Fruit fly (Drosophila melanogaster) S2 (cell line): Measurements from ENCODE around the gene hll.

ENCODE experiments used
- CG8478 ChIP-seq: fragments of >200 bp; optimal IDR thresholded peaks from 2 replicates; lab custom pipeline; 2018
- CTCF ChIP-seq, 2 experiments: fragments of >200 bp; optimal IDR thresholded peaks; 2 replicates each; lab custom pipeline; 2018

The hll gene

DNA sequence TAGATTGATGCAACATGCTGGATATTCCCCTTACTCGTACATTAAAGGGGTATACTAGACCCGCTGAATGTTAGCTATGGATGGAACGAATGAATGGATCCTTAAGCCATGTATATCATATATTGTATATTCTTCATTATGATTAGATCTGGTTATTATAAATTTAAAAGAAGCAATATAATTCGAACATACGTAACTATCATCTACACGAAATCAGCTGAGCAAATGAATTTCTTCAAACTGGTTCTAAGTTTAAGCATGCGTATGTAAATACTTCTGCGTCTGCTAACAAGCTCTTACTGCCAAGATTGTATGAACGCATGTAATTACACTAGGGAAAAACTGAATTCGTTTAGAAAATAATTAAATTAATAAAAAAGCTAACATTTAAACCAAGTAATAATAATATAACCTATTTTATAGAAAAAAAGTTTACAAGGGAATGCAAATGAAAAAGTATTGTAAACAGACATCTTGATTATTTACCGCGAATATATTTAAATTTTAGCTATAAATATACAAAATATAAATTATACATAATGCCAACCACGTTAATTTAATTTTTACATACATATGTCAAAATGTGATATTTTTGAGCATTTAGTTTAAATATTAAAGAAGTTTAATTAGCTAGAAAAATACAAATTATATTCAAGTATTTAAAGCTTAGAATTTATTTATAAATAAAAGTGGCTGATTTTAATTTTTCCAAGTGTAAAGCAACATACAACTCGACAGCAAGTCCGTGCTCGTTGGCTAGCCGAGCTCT is 5.7 kb upstream of the hll start:
- TF ChIP-seq CG8478 (no peak), CTCF (optimal IDR thresholded peaks at IDR 0.05; lab: Kevin White, UChicago) (no peak)

DNA sequence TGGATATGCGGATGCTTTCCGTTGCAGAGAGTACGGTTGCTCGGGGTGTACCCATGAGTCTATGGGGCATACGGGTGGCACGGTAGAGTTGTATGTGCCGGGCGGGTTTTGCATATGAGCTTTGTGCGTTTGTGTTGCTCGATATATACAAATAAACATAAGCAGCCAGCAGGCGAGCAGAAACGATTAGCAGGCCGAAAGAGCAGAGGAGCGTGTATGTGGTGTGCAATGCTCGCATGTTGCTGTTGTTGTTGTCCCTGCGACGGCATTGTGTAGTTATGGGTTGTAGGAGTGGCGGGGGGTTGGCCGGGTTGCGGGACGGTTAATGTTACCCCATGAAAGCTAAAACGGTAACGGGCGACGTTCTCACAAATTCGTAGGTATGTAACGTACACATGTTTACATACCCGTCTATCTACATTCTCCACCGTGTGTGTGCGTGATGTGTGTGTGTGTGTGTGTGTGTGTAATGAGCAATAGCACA is 5.1 kb upstream of the hll start:
- no peak for TF ChIP-seq CTCF (optimal IDR thresholded peaks at IDR 0.05; lab: Kevin White, UChicago)
- TF ChIP-seq CG8478: no peak

DNA sequence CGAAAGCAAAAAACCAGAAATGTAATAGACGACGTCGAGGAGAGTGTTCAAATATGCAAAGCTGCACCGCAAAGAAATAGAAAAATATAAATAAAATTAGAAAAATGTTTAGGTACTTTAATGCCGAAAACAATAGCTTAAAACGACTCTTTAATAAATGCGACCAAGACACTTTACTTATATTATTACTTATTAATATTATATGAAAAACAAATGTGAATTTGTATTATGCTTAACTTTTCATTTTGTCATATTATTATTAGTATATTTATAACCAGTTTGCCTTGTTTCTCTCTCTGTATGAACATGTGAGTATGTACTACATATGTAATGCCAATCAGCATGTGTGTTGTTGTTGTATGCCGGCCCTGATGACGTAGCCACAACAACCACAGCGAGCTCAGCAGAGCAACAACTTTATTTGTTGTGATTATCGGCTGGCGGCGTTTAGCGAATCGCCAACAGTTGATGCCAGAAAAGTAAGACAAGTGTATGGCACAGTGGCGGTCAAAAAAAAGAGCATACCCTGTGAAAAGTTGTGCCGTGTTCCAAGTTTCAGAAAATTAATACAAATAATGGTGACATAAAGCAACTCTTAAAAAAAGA is 4.6 kb upstream of the hll start:
- TF ChIP-seq CTCF (optimal IDR thresholded peaks at IDR 0.05; lab: Kevin White, UChicago): no peak
- TF ChIP-seq CG8478: no peak

DNA sequence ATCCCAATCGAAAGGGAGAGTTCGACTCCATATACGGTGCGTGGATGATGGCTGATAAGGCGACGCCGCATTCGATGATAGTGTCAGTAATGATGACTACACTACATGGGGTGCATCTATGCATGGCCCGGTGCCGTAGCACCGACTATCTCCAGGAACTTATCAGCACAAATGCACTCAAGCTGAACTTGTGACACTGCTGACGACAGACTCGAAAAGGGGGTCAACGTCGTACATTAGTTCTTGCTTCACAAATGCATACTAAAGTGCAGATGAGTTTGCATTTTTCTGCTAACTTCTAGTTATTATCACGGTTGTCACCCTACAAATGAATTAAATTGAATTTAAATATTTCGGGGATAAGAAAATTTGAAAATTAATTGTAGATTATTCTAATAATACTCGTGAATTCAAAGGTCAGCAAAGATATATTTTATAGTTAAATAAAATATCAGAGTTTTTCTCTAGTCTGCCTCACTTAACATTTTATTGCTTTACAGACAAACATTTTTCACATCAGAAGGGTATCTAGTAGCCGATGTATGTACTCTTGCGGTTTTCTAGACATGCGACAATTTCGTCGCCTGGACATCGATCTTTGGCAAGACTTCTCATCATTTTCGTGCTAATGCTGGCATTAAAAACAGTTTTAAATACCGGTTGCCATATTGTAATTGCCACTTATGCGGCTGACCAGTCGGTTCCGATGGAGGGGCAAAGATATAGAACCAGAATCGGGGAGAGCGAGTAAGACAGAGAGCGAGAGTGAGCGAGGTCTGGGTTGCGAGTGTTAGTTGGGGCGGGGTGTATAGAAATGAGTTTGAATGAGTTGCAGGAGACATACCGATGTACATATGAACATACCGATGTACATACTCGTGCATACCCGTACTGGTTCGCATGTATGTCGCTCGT is 3.4 kb upstream of the hll start:
- TF ChIP-seq CTCF (optimal IDR thresholded peaks at IDR 0.05; lab: Kevin White, UChicago) (no peak), CG8478 (no peak)

DNA sequence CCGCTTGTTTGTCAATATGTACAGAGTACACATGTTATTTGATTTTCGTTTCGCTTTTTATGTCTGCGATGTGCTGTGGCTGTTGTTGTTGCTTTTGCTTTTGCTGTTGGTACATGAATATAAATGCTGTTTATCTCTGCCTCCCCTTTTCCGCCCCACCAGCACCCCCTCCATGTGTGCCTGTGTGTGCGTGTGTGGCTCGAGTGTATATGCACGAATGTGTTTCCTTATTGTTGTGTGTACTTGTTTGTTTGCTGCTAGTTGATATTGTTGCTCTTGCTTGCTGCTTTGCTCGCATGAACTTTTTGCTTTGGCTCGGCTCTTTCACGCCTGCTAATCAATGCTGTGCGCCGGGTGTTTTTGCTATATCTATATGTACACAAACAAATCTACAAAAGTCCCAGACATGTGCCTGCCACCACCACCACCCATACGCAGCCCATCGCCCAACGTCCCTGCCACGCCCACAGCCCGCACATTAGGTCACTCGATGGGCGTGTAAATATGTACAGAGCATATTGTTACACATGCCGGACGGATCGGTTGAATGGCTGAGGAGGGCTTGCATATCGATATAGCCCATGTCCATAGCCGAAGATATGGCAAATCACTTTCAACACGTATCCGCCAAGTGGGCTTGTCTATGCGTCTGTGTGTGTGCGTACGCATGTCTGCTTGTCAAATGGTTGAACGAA is 2.6 kb upstream of the hll start:
- TF ChIP-seq CTCF (optimal IDR thresholded peaks at IDR 0.05; lab: Kevin White, UChicago) (no peak), CG8478 (no peak)

DNA sequence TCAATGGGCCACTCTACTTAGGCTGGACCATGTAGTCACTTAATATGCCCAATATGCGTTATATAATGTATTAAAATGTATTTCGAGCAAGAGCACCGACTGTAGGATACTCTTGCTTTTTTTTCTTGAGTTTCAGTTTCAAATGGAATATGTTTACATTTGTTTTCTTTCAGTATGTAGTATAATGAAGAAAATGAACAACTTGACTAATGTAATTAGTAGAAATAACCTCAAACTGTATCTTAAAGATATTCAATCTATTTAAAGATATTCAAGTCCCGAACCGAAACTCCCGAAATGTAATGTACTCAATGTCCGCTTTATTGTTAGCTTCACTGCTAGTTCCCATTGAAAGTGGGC is 2.1 kb upstream of the hll start:
- TF ChIP-seq CG8478 (no peak), CTCF (optimal IDR thresholded peaks at IDR 0.05; lab: Kevin White, UChicago) (no peak)

DNA sequence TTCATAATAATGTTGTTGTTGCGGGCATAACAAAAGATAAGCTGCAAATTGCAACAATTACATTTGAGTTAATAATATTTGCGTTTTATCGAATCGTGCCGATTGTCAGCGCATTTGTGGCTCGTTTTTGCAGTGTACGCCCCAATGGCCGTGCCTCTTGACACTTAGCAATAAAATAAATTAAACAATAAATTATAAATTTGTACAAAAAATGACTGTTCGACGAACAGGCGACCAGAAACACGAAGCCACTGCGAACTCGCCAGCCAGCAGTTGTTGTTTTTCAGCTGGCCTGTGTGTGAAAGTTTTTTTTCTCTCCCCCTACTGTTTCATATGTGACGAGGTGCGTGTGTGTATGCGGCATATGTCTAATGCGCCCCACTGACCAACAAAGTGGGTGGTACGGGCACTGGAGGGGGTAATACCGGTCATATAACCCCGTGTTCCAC is 1.3 kb upstream of the hll start:
- no peak for TF ChIP-seq CTCF (optimal IDR thresholded peaks at IDR 0.05; lab: Kevin White, UChicago)
- TF ChIP-seq CG8478: no peak

DNA sequence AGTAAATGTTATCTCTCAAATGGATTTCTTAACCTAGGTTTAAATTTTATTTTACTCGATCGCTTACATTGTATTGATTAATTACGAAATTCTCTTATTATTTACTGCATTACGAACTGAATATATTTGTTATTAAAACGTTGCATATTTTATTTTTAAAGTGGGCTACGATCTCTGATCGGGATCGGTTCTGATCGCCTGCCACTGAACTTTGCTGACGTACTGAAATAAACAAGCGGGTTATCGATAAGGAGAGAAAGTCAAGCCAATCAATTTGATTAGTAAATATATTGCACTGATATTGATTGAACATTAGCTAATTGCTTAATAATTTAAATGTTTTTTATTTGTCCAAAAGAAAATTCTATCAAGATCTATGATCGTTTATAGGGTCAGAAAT is 2.4 kb downstream of the hll start:
- no peak for TF ChIP-seq CG8478
- no peak for TF ChIP-seq CTCF (optimal IDR thresholded peaks at IDR 0.05; lab: Kevin White, UChicago)

DNA sequence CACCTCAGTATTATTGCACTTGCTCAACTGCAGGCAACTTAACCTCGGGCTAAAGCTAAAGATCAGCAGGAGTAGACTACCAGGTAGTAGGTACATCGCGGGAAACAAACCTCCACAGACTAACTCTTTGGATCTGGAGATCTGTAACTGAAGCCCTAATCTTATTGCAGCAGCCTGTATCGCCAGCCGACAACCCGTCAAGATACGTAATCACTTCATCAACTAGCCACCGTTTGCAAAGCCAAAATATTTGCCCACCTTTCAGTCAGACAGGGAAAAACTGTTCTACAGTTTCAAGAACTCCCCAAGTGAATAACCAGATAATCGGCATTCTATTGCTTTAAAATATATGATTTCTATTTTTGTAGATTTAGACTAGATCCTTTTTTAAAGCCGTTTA is 4.6 kb downstream of the hll start, which contains the start of gene CG18095:
Gene CG18095 (minus strand): TSS at position 101 of the 400 bp plus-strand sequence.
- TF ChIP-seq CG8478 (no peak), CTCF (optimal IDR thresholded peaks at IDR 0.05; lab: Kevin White, UChicago) (no peak)

DNA sequence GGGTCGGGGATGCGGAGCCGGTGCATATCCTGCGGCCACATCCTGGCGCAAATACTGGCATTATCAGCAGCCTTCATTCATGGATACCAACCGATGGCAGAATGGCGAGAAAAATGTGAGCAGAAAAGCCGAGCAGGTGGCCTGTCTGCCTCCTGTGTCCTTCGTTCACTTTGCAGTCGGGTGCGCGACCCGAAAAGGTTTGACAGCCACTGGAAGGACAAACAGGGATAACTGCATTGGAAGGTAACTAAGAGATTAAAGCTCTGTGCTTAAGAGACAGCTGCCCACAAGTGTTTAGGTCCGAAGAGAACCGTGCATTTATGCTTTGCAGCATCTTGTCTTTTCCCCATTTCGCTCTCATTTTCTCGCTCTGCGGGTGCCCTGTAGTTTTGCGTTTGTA is 11.9 kb downstream of the hll start:
- TF ChIP-seq CTCF (optimal IDR thresholded peaks at IDR 0.05; lab: Kevin White, UChicago) (no peak), CG8478 (no peak)

DNA sequence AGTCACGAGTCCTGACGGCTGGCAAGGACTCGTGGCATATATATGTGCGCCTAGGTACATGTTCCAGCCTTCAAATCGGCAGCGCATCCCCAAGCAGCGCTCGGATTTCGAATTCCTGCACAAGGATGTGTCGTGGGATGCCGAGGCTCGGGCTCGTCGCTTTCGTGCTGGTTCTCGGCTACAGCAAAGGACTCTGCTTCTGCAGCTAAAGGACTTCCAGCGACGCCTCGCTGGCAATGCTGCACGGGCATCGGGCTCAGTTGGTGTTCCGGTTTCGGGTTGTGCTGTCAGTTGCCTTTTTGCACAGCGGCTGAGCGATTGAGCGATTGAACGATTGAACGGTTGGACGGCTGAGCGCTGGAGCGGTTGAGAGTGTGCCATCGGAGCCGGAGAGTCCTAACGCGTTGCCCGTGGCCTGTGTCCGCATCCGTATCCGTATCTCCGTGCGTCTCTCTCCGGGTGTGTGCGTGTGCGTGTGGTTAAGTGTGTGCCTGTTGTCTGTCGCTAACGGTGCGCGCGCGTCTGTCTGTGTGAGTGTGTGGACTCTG is 13.2 kb downstream of the hll start, which contains the start of gene nAChRalpha5:
Gene nAChRalpha5 (plus strand): TSS at position 235 of the 548 bp plus-strand sequence.
- TF ChIP-seq CTCF (optimal IDR thresholded peaks at IDR 0.05; lab: Kevin White, UChicago): no peak
- TF ChIP-seq CG8478: no peak

DNA sequence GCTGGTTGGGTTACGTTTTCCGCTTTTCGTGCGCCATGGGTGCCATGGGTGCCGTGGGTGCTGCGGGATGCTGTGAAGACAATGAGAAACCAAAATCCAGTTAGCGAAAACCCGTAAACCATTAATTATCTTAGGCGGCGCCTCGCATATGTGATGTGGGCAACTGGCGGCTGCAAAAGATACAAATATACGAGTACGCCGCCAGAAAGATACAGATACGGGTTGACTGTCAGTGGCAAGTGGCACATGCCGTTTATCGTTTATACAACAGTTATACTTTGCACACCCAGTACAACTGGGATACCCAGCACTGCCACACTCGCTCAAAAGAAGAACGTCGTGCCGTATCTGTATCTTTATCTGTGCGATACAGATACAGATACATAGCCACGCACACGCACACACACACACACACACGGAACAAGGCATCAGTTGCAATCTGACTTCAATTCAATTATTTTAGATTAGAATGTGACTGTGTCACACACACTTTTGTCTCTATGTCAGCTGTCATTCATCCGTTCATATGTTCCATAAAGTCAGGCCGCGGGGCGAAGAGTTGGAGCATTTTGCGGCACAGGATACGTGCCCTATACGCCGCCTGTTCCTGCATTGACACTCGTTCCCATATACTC is 18.9 kb downstream of the hll start:
- TF ChIP-seq CG8478: no peak
- TF ChIP-seq CTCF (optimal IDR thresholded peaks at IDR 0.05; lab: Kevin White, UChicago): no peak

DNA sequence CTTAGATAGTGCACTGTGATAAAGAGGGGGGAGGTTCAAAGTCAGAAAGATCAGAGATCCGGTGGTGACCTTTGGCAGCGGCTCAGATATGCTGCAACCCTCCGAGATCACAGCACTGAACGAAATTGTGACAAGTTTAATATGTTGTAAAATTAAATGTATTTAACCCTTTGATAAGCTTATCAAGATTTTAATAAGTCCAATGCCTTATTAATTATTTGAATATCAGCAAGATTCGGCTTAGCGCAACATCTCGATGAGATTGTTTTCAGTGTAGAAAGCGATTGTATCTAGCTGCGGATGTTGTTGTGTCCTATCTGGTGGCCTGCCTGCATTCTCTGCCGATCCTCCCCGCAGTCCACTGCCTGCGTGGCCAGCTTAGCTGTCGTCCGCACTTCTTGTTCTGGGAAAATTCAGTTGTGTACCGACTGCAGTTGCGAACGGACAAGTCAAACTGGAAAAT is 20.4 kb downstream of the hll start, which contains the start of gene NimC4:
Gene NimC4 (plus strand): TSS at position 413 of the 463 bp plus-strand sequence.
- TF ChIP-seq CTCF (optimal IDR thresholded peaks at IDR 0.05; lab: Kevin White, UChicago): no peak
- no peak for TF ChIP-seq CG8478

DNA sequence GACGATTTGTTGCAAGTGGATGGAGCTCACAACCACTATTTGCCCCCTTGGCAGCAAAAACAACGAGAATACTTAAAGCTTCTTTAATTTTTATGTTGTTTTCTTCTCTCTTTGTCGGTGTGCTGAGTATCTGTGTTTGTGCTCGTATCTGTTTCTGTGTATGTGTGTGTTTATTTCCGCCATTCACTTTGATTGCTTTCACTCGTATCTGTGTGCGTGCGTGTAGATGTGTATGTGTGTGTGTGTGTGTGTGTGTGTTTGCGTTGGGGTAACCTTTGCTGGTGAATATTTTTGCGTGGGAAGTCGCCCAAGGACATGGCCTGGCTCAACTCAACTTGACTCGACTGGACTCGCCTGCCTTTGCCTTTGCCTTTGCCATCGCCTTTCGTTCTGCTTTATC is 23.2 kb downstream of the hll start:
- TF ChIP-seq CG8478 (no peak), CTCF (optimal IDR thresholded peaks at IDR 0.05; lab: Kevin White, UChicago) (no peak)
